Worm (Caenorhabditis elegans): ENCODE results near the gene srh-154.

ce11 chrV:17466751-17467150 is 27.2 kb downstream of the srh-154 start, which contains the start of gene srw-72:
- TF ChIP-seq ama-1 (optimal IDR thresholded peaks at IDR 0.05): no peak
- no peak for TF ChIP-seq dmd-4 (tag; optimal IDR thresholded peaks at IDR 0.05; ENCODE audit: borderline replicate concordance)
- no peak for TF ChIP-seq hlh-30 (tag; optimal IDR thresholded peaks at IDR 0.05; ENCODE audit: insufficient read depth)
- no peak for TF ChIP-seq pha-4 (tag; optimal IDR thresholded peaks at IDR 0.05)
- TF ChIP-seq unc-86 (tag; optimal IDR thresholded peaks at IDR 0.05): no peak
- no peak for TF ChIP-seq sdc-2 (tag; optimal IDR thresholded peaks at IDR 0.05)
- no peak for TF ChIP-seq ceh-24 (tag; optimal IDR thresholded peaks at IDR 0.05)
- TF ChIP-seq madf-2 (tag; optimal IDR thresholded peaks at IDR 0.05): no peak
- TF ChIP-seq eyg-1 (tag; optimal IDR thresholded peaks at IDR 0.05): no peak

All from whole organism, late embryonic.